Fruit fly (Drosophila melanogaster) whole organism, embryonic: ENCODE data around the gene Pax.

Experiments used
- ATbp ChIP-seq: fragments of 200-800 bp; sonication (Bioruptor generic); optimal IDR thresholded peaks from 2 replicates; lab custom pipeline; 2017; ENCODE audit warnings: missing biosample characterization, mild to moderate bottlenecking, missing genetic modification characterization, missing genetic modification reagents
- Antp ChIP-seq: fragments of 200-800 bp; sonication (Bioruptor generic); optimal IDR thresholded peaks from 3 replicates; lab custom pipeline; 2016; ENCODE audit warnings: missing biosample characterization, missing genetic modification characterization
- Awh ChIP-seq: fragments of 200-800 bp; sonication (Bioruptor generic); IDR thresholded peaks from 2 replicates; pipeline ENCODE4, ENCODE4 v1.3.6; 2022; ENCODE audit warnings: missing biosample characterization, missing genetic modification characterization
- CG10274 ChIP-seq: fragments of 200-800 bp; sonication (Bioruptor generic); optimal IDR thresholded peaks from 3 replicates; lab custom pipeline; 2017; ENCODE audit warnings: missing biosample characterization, mild to moderate bottlenecking, missing genetic modification characterization
- CG11696 ChIP-seq: fragments of 200-800 bp; sonication (Bioruptor generic); IDR thresholded peaks from 2 replicates; pipeline ENCODE4 v1.3.6; 2022; ENCODE audit warnings: missing biosample characterization, missing genetic modification characterization
- CG12299 ChIP-seq: fragments of 200-800 bp; sonication (Bioruptor generic); optimal IDR thresholded peaks from 2 replicates; lab custom pipeline; 2018; ENCODE audit warnings: missing biosample characterization, mild to moderate bottlenecking, missing genetic modification characterization
- CG15073 ChIP-seq: fragments of 200-800 bp; sonication (Bioruptor generic); optimal IDR thresholded peaks from 2 replicates; lab custom pipeline; 2016; ENCODE audit warnings: missing biosample characterization, missing genetic modification characterization
- CG17328 ChIP-seq: fragments of 200-800 bp; sonication (Bioruptor generic); IDR thresholded peaks from 2 replicates; pipeline ENCODE4 v1.3.6; 2022; ENCODE audit warnings: missing biosample characterization, missing genetic modification characterization
- CG2202 ChIP-seq: fragments of 200-800 bp; sonication (Bioruptor generic); optimal IDR thresholded peaks from 2 replicates; lab custom pipeline; 2018; ENCODE audit warnings: missing biosample characterization, mild to moderate bottlenecking, missing genetic modification characterization
- CG3065 ChIP-seq: fragments of 200-800 bp; sonication (Bioruptor generic); optimal IDR thresholded peaks from 2 replicates; lab custom pipeline; 2016; ENCODE audit warnings: missing biosample characterization, missing genetic modification characterization
- CG33557 ChIP-seq: fragments of 200-800 bp; sonication (Bioruptor generic); optimal IDR thresholded peaks from 2 replicates; lab custom pipeline; 2019; ENCODE audit warnings: missing biosample characterization, mild to moderate bottlenecking, missing genetic modification characterization, moderate library complexity
- CG34376 ChIP-seq: fragments of 200-800 bp; sonication (Bioruptor generic); optimal IDR thresholded peaks from 2 replicates; lab custom pipeline; 2018; ENCODE audit warnings: missing biosample characterization, mild to moderate bottlenecking, missing genetic modification characterization
- CG34422 ChIP-seq: fragments of 200-800 bp; sonication (Bioruptor generic); IDR thresholded peaks from 3 replicates; pipeline ENCODE4 v1.3.6; 2022; ENCODE audit warnings: missing biosample characterization, missing genetic modification characterization
- CG4282 ChIP-seq: fragments of 200-800 bp; sonication (Bioruptor generic); optimal IDR thresholded peaks from 2 replicates; lab custom pipeline; 2016; ENCODE audit warnings: missing biosample characterization, missing genetic modification characterization
- CG7963 ChIP-seq: fragments of 200-800 bp; sonication (Bioruptor generic); IDR thresholded peaks from 3 replicates; pipeline ENCODE4 v1.3.6; 2022; ENCODE audit warnings: missing biosample characterization, missing genetic modification characterization; ENCODE audit not compliant: partially characterized antibody
- CG8281 ChIP-seq: fragments of 200-800 bp; sonication (Bioruptor generic); optimal IDR thresholded peaks from 2 replicates; lab custom pipeline; 2018; ENCODE audit warnings: missing biosample characterization, mild to moderate bottlenecking, missing genetic modification characterization, moderate library complexity
- CG9727 ChIP-seq: fragments of 200-800 bp; sonication (Bioruptor generic); optimal IDR thresholded peaks from 3 replicates; lab custom pipeline; 2017; ENCODE audit warnings: missing biosample characterization, mild to moderate bottlenecking, missing genetic modification characterization
- Dek ChIP-seq: fragments of 200-800 bp; sonication (Bioruptor generic); optimal IDR thresholded peaks from 3 replicates; lab custom pipeline; 2019; ENCODE audit warnings: missing biosample characterization, mild to moderate bottlenecking, missing genetic modification characterization, moderate library complexity
- Dfd ChIP-seq, 2 experiments: fragments of >200 bp; optimal IDR thresholded peaks; 2 replicates each; lab custom pipeline; 2017; ENCODE audit warnings: missing biosample characterization in 2 of 2, missing genetic modification characterization in 2 of 2
- E2f1 ChIP-seq: fragments of 200-800 bp; sonication (Bioruptor generic); IDR thresholded peaks from 2 replicates; pipeline ENCODE4 v1.3.6; 2022; ENCODE audit warnings: missing biosample characterization, missing genetic modification characterization
- Fer1 ChIP-seq: fragments of 200-800 bp; sonication (Bioruptor generic); optimal IDR thresholded peaks from 2 replicates; lab custom pipeline; 2017; ENCODE audit warnings: missing biosample characterization, mild to moderate bottlenecking, missing genetic modification characterization
- H15 ChIP-seq: fragments of 200-800 bp; sonication (Bioruptor generic); IDR thresholded peaks from 3 replicates; pipeline ENCODE4 v1.3.6; 2022; ENCODE audit warnings: missing biosample characterization, missing genetic modification characterization
- HLH54F ChIP-seq: fragments of 200-800 bp; sonication (Bioruptor generic); optimal IDR thresholded peaks from 3 replicates; lab custom pipeline; 2016; ENCODE audit warnings: missing biosample characterization, missing genetic modification characterization
- HmgD ChIP-seq: fragments of 200-800 bp; sonication (Bioruptor generic); optimal IDR thresholded peaks from 3 replicates; lab custom pipeline; 2016; ENCODE audit warnings: missing biosample characterization, missing genetic modification characterization
- HmgZ ChIP-seq: fragments of 200-800 bp; sonication (Bioruptor generic); optimal IDR thresholded peaks from 2 replicates; lab custom pipeline; 2018; ENCODE audit warnings: missing biosample characterization, mild to moderate bottlenecking, missing genetic modification characterization
- Hmr ChIP-seq: fragments of 200-800 bp; sonication (Bioruptor generic); optimal IDR thresholded peaks from 3 replicates; lab custom pipeline; 2017; ENCODE audit warnings: mild to moderate bottlenecking, missing biosample characterization, missing genetic modification reagents, missing genetic modification characterization
- Optix ChIP-seq: fragments of 200-800 bp; sonication (Bioruptor generic); IDR thresholded peaks from 3 replicates; pipeline ENCODE4 v1.3.6; 2022; ENCODE audit warnings: missing biosample characterization, missing genetic modification characterization
- Scr ChIP-seq: fragments of 200-800 bp; sonication (Bioruptor generic); IDR thresholded peaks from 2 replicates; pipeline ENCODE4 v1.3.6; 2022; ENCODE audit warnings: missing biosample characterization, missing genetic modification characterization; ENCODE audit not compliant: partially characterized antibody
- Stat92E ChIP-seq, 3 experiments: fragments of >200 bp in 2 of 3; fragments of 200-800 bp in 1 of 3; sonication (Bioruptor generic) in 1 of 3; optimal IDR thresholded peaks; 2 replicates each; lab custom pipeline; 2017 to 2019; ENCODE audit warnings: missing biosample characterization in 3 of 3, missing genetic modification characterization in 3 of 3, mild to moderate bottlenecking in 1 of 3, moderate library complexity in 1 of 3
- Xbp1 ChIP-seq: fragments of 200-800 bp; sonication (Bioruptor generic); optimal IDR thresholded peaks from 3 replicates; lab custom pipeline; 2016; ENCODE audit warnings: missing biosample characterization, mild to moderate bottlenecking, missing genetic modification characterization
- bcd ChIP-seq: fragments of 200-800 bp; sonication (Bioruptor generic); optimal IDR thresholded peaks from 2 replicates; lab custom pipeline; 2017; ENCODE audit warnings: missing biosample characterization, mild to moderate bottlenecking, missing genetic modification characterization
- crol ChIP-seq: fragments of 200-800 bp; sonication (Bioruptor generic); IDR thresholded peaks from 2 replicates; pipeline ENCODE4 v1.3.6; 2022; ENCODE audit warnings: missing biosample characterization, missing genetic modification characterization
- crp ChIP-seq, 2 experiments: fragments of 200-800 bp; sonication (Bioruptor generic); optimal IDR thresholded peaks; 2 replicates in 1 of 2; 3 replicates in 1 of 2; lab custom pipeline; 2017; ENCODE audit warnings: missing biosample characterization in 2 of 2, missing genetic modification characterization in 2 of 2, mild to moderate bottlenecking in 1 of 2, moderate library complexity in 1 of 2
- cwo ChIP-seq: fragments of 200-800 bp; sonication (Bioruptor generic); optimal IDR thresholded peaks from 3 replicates; lab custom pipeline; 2017; ENCODE audit warnings: missing biosample characterization, missing genetic modification characterization, mild to moderate bottlenecking, moderate library complexity, missing genetic modification reagents
- disco-r ChIP-seq: fragments of 200-800 bp; sonication (Bioruptor generic); optimal IDR thresholded peaks from 2 replicates; lab custom pipeline; 2016; ENCODE audit warnings: missing biosample characterization, missing genetic modification characterization
- emc ChIP-seq: fragments of 200-800 bp; sonication (Bioruptor generic); optimal IDR thresholded peaks from 2 replicates; lab custom pipeline; 2016; ENCODE audit warnings: missing biosample characterization, missing genetic modification characterization
- fd96Cb ChIP-seq: fragments of 200-800 bp; sonication (Bioruptor generic); optimal IDR thresholded peaks from 2 replicates; lab custom pipeline; 2018; ENCODE audit warnings: missing biosample characterization, mild to moderate bottlenecking, missing genetic modification characterization, moderate library complexity
- gt ChIP-seq: fragments of 200-800 bp; sonication (Bioruptor generic); IDR thresholded peaks from 2 replicates; pipeline ENCODE4 v1.3.6; 2022; ENCODE audit warnings: missing biosample characterization, missing genetic modification characterization
- kah ChIP-seq: fragments of 200-800 bp; sonication (Bioruptor generic); optimal IDR thresholded peaks from 2 replicates; lab custom pipeline; 2018; ENCODE audit warnings: missing biosample characterization, mild to moderate bottlenecking, missing genetic modification characterization
- kay ChIP-seq: fragments of 200-800 bp; sonication (Bioruptor generic); optimal IDR thresholded peaks from 2 replicates; lab custom pipeline; 2016; ENCODE audit warnings: missing biosample characterization, missing genetic modification characterization
- knrl ChIP-seq: fragments of 200-800 bp; sonication (Bioruptor generic); IDR thresholded peaks from 3 replicates; pipeline ENCODE4 v1.3.6; 2022; ENCODE audit warnings: missing biosample characterization, missing genetic modification characterization; ENCODE audit not compliant: partially characterized antibody
- nerfin-1 ChIP-seq: fragments of 200-800 bp; sonication (Bioruptor generic); optimal IDR thresholded peaks from 3 replicates; lab custom pipeline; 2019; ENCODE audit warnings: missing biosample characterization, mild to moderate bottlenecking, missing genetic modification characterization, moderate library complexity
- p53 ChIP-seq: fragments of 200-800 bp; sonication (Bioruptor generic); optimal IDR thresholded peaks from 2 replicates; lab custom pipeline; 2016; ENCODE audit warnings: missing biosample characterization, missing genetic modification characterization
- pb ChIP-seq: fragments of 200-800 bp; sonication (Bioruptor generic); optimal IDR thresholded peaks from 3 replicates; lab custom pipeline; 2016; ENCODE audit warnings: missing biosample characterization, missing genetic modification characterization
- sima ChIP-seq: fragments of 200-800 bp; sonication (Bioruptor generic); optimal IDR thresholded peaks from 2 replicates; lab custom pipeline; 2016; ENCODE audit warnings: missing biosample characterization, missing genetic modification characterization
- slou ChIP-seq: fragments of 200-800 bp; sonication (Bioruptor generic); optimal IDR thresholded peaks from 3 replicates; lab custom pipeline; 2016; ENCODE audit warnings: missing biosample characterization, missing genetic modification characterization
- sob ChIP-seq: fragments of 200-800 bp; sonication (Bioruptor generic); IDR thresholded peaks from 2 replicates; pipeline ENCODE4 v1.3.6; 2022; ENCODE audit warnings: missing biosample characterization, missing genetic modification characterization
- trem ChIP-seq: fragments of 200-800 bp; optimal IDR thresholded peaks from 3 replicates; lab custom pipeline; 2019; ENCODE audit warnings: missing biosample characterization, mild to moderate bottlenecking, missing genetic modification characterization, moderate library complexity

Gene Pax

dm6 chr2L:19398317-19399234 lies 27.8 kb downstream of the Pax start, which contains the start of gene CG17544 (continued):
- TF ChIP-seq Xbp1 (peak; percentile 67), crol (GFP tag; lab: Robert Waterston, UW) (peak; percentile 99), CG4282 (GFP tag; lab: Kevin White, UChicago) (no peak), CG12299 (tag; lab: Kevin White, UChicago) (peak; percentile 73), CG33557 (GFP tag; lab: Kevin White, UChicago) (peak; percentile 83), kah (peak; percentile 60), CG15073 (GFP tag; lab: Kevin White, UChicago) (no peak), cwo (GFP tag; lab: Kevin White, UChicago) (peak; percentile 87), bcd (GFP tag; lab: Kevin White, UChicago) (peak; percentile 80), Antp (peak; percentile 57), Optix (GFP tag; lab: Robert Waterston, UW) (peak; percentile 45; the same call in 1 of the 3 replicates), nerfin-1 (tag; lab: Kevin White, UChicago) (peak; percentile 74), CG11696 (GFP tag; lab: Robert Waterston, UW) (no peak), CG17328 (no peak), trem (peak; percentile 75), CG34422 (GFP tag; lab: Robert Waterston, UW) (peak; percentile 99), kay (GFP tag; lab: Kevin White, UChicago) (peak; percentile 54), disco-r (GFP tag; lab: Kevin White, UChicago) (no peak), Awh (GFP tag; lab: Robert Waterston, UW) (no peak), CG7963 (GFP tag; lab: Robert Waterston, UW) (no peak), Dfd (GFP tag; optimal IDR thresholded peaks at IDR 0.05; lab: Kevin White, UChicago) (no peak), HmgD (no peak), ATbp (peak; percentile 70), Hmr (GFP tag; lab: Kevin White, UChicago) (peak; percentile 91), CG10274 (GFP tag; lab: Kevin White, UChicago) (peak; percentile 56), slou (GFP tag; lab: Kevin White, UChicago) (no peak), CG2202 (tag; lab: Kevin White, UChicago) (peak; percentile 42), sima (no peak), sob (peak; percentile 56; the same call in 1 of the 2 replicates), HmgZ (tag; lab: Kevin White, UChicago) (peak; percentile 41), pb (GFP tag; lab: Kevin White, UChicago) (no peak), HLH54F (GFP tag; lab: Kevin White, UChicago) (peak; percentile 35), CG8281 (peak; percentile 61), Fer1 (GFP tag; lab: Kevin White, UChicago) (peak; percentile 87), knrl (GFP tag; lab: Robert Waterston, UW) (no peak), Stat92E (GFP tag; optimal IDR thresholded peaks at IDR 0.05; lab: Kevin White, UChicago) (no peak), E2f1 (0 out of 2 replicates have a peak, but pooled peaks have one; percentile 30), gt (GFP tag; lab: Robert Waterston, UW) (no peak), fd96Cb (tag; lab: Kevin White, UChicago) (peak; percentile 77), CG9727 (GFP tag; lab: Kevin White, UChicago) (peak; percentile 86), Scr (GFP tag; lab: Robert Waterston, UW) (no peak), CG3065 (peak; percentile 33), Dek (tag; lab: Kevin White, UChicago) (peak; percentile 79), p53 (GFP tag; lab: Kevin White, UChicago) (no peak), H15 (GFP tag; lab: Robert Waterston, UW) (peak; percentile 11; the same call in 1 of the 3 replicates), crp (GFP tag; optimal IDR thresholded peaks at IDR 0.05; lab: Kevin White, UChicago) (peak in 1 of 2 experiments; percentile 34), emc (GFP tag; lab: Kevin White, UChicago) (no peak), CG34376 (GFP tag; lab: Kevin White, UChicago) (peak; percentile 31)
